Worm (Caenorhabditis elegans): ENCODE measurements around the gene gpcp-2.

DNA sequence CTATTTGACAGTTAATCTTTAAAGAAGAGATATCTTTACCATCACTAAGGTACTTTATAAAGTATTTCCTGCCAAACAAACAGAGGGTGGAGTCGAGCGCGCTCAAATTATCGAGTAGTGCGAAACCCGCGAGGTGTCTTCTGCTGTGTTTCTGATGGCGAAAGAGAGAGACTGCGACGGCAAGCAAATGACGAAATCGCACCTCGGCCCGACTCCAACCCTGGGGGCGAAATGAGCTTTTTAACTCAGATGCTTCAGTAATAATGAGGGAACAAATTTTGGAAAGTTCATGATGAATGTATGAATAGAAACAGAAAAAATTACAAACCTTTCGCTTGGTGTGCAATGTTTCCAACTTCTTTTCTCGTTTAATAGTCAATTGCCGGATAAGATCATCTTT is 18.4 kb upstream of the gpcp-2 start:
- TF ChIP-seq nhr-237 (tag; optimal IDR thresholded peaks at IDR 0.05) (no peak), nhr-76 (tag; optimal IDR thresholded peaks at IDR 0.05) (no peak), snpc-4 (tag; optimal IDR thresholded peaks at IDR 0.05) (no peak), unc-39 (tag; optimal IDR thresholded peaks at IDR 0.05) (no peak), lsy-2 (tag; optimal IDR thresholded peaks at IDR 0.05) (no peak), nhr-28 (tag; optimal IDR thresholded peaks at IDR 0.05) (no peak), nhr-2 (tag; optimal IDR thresholded peaks at IDR 0.05) (no peak), M03D4.4 (tag; optimal IDR thresholded peaks at IDR 0.05) (no peak)
